Fruit fly (Drosophila melanogaster) whole organism, adult: Measurements from ENCODE around the gene sl.

Source experiments
- CG12768 ChIP-seq: fragments of 200-800 bp; sonication (Bioruptor generic); optimal IDR thresholded peaks from 2 replicates; lab custom pipeline; 2017; ENCODE audit warnings: missing biosample characterization, missing genetic modification characterization, mild to moderate bottlenecking, moderate library complexity, missing genetic modification reagents
- CG33017 ChIP-seq: fragments of 200-800 bp; sonication (Bioruptor generic); optimal IDR thresholded peaks from 2 replicates; lab custom pipeline; 2018; ENCODE audit warnings: missing biosample characterization, mild to moderate bottlenecking, missing genetic modification characterization, moderate library complexity
- CG7101 ChIP-seq: fragments of 200-800 bp; sonication (Bioruptor generic); optimal IDR thresholded peaks from 2 replicates; lab custom pipeline; 2018; ENCODE audit warnings: missing biosample characterization, mild to moderate bottlenecking, missing genetic modification characterization, moderate library complexity
- Hr96 ChIP-seq: fragments of 200-800 bp; sonication (Bioruptor generic); optimal IDR thresholded peaks from 2 replicates; lab custom pipeline; 2016; ENCODE audit warnings: missing biosample characterization, missing genetic modification characterization
- kay ChIP-seq: fragments of 200-800 bp; sonication (Bioruptor generic); peaks from one replicate; lab custom pipeline; 2016; ENCODE audit warnings: missing biosample characterization, missing genetic modification characterization, borderline replicate concordance
- pad ChIP-seq: fragments of 200-800 bp; sonication (Bioruptor generic); optimal IDR thresholded peaks from 3 replicates; lab custom pipeline; 2017; ENCODE audit warnings: missing biosample characterization, missing genetic modification characterization, mild to moderate bottlenecking, moderate library complexity, missing genetic modification reagents
- toe ChIP-seq: fragments of 200-800 bp; sonication (Bioruptor generic); optimal IDR thresholded peaks from 2 replicates; lab custom pipeline; 2016; ENCODE audit warnings: missing biosample characterization, missing genetic modification characterization

DNA sequence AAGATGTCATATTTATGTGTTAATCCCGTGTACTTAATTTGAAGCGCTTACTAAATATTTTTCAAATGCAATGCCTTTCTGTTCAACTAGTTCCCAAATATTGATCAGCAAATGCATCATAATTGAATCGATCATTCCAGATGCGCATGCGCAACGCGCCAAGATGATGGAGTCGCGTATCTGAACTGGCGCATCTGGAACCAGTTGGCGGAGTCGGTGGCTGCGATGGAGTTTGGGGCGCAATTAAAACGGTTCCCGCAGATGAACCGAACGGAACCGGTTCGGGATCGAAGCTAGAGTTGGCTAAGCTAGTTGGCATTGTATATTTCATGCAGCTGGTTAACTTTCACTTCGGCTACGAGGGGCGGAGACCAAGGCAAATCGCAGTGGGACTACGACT is 24.6 kb upstream of the sl start, which contains the start of gene CalpC:
- TF ChIP-seq CG12768 (GFP tag; lab: Kevin White, UChicago): no peak
- TF ChIP-seq toe (GFP tag; lab: Kevin White, UChicago): no peak
- no peak for TF ChIP-seq Hr96 (GFP tag; lab: Kevin White, UChicago)
- no peak for TF ChIP-seq CG33017 (tag; lab: Kevin White, UChicago)
- no peak for TF ChIP-seq pad (GFP tag; lab: Kevin White, UChicago)
- no peak for TF ChIP-seq CG7101 (tag; lab: Kevin White, UChicago)
- TF ChIP-seq kay (GFP tag; lab: Kevin White, UChicago): no peak
